Fruit fly (Drosophila melanogaster) whole organism, embryonic: ENCODE results near the gene CrebB.

ENCODE experiments used
- Adf1 ChIP-seq: fragments of 200-800 bp; sonication (Bioruptor generic); IDR thresholded peaks from 2 replicates; pipeline ENCODE4 v1.3.6; 2022; ENCODE audit warnings: missing biosample characterization, missing genetic modification characterization
- BtbVII ChIP-seq: fragments of 200-800 bp; sonication (Bioruptor generic); optimal IDR thresholded peaks from 3 replicates; lab custom pipeline; 2017; ENCODE audit warnings: missing biosample characterization, mild to moderate bottlenecking, missing genetic modification characterization
- C15 ChIP-seq: fragments of 200-800 bp; sonication (Bioruptor generic); IDR thresholded peaks from 3 replicates; pipeline ENCODE4 v1.3.6; 2022; ENCODE audit warnings: missing biosample characterization, missing genetic modification characterization
- CG10321 ChIP-seq: fragments of 200-800 bp; sonication (Bioruptor generic); IDR thresholded peaks from 2 replicates; pipeline ENCODE4 v1.3.6; 2022; ENCODE audit warnings: missing biosample characterization, missing genetic modification characterization
- CG12071 ChIP-seq: fragments of 200-800 bp; sonication (Bioruptor generic); optimal IDR thresholded peaks from 3 replicates; lab custom pipeline; 2018; ENCODE audit warnings: missing biosample characterization, mild to moderate bottlenecking, missing genetic modification characterization
- CG12236 ChIP-seq: fragments of 200-800 bp; sonication (Bioruptor generic); optimal IDR thresholded peaks from 2 replicates; lab custom pipeline; 2016; ENCODE audit warnings: missing biosample characterization, missing genetic modification characterization
- CG13894 ChIP-seq: fragments of 200-800 bp; sonication (Bioruptor generic); optimal IDR thresholded peaks from 3 replicates; lab custom pipeline; 2018; ENCODE audit warnings: missing biosample characterization, mild to moderate bottlenecking, missing genetic modification characterization, moderate library complexity
- CG14965 ChIP-seq: fragments of 200-800 bp; sonication (Bioruptor generic); optimal IDR thresholded peaks from 2 replicates; lab custom pipeline; 2016; ENCODE audit warnings: missing biosample characterization, missing genetic modification characterization, borderline replicate concordance
- CG1529 ChIP-seq: fragments of 200-800 bp; sonication (Bioruptor generic); optimal IDR thresholded peaks from 3 replicates; lab custom pipeline; 2018; ENCODE audit warnings: missing biosample characterization, missing genetic modification characterization
- CG15514 ChIP-seq: fragments of 200-800 bp; sonication (Bioruptor generic); optimal IDR thresholded peaks from 3 replicates; lab custom pipeline; 2017; ENCODE audit warnings: missing biosample characterization, missing genetic modification characterization, mild to moderate bottlenecking, moderate library complexity, missing genetic modification reagents
- CG1602 ChIP-seq: fragments of 200-800 bp; sonication (Bioruptor generic); optimal IDR thresholded peaks from 3 replicates; lab custom pipeline; 2016; ENCODE audit warnings: missing biosample characterization, missing genetic modification characterization
- CG16815 ChIP-seq: fragments of 200-800 bp; sonication (Bioruptor generic); optimal IDR thresholded peaks from 3 replicates; lab custom pipeline; 2017; ENCODE audit warnings: missing biosample characterization, mild to moderate bottlenecking, missing genetic modification characterization
- CG17568 ChIP-seq: fragments of 200-800 bp; sonication (Bioruptor generic); optimal IDR thresholded peaks from 2 replicates; lab custom pipeline; 2018; ENCODE audit warnings: missing biosample characterization, mild to moderate bottlenecking, missing genetic modification characterization, moderate library complexity
- CG2116 ChIP-seq: fragments of 200-800 bp; sonication (Bioruptor generic); optimal IDR thresholded peaks from 3 replicates; lab custom pipeline; 2018; ENCODE audit warnings: missing biosample characterization, mild to moderate bottlenecking, missing genetic modification characterization
- CG32532 ChIP-seq: fragments of 200-800 bp; sonication (Bioruptor generic); IDR thresholded peaks from 2 replicates; pipeline ENCODE4 v1.3.6; 2022; ENCODE audit warnings: missing biosample characterization, missing genetic modification characterization
- CG7357 ChIP-seq: fragments of 200-800 bp; sonication (Bioruptor generic); IDR thresholded peaks from 3 replicates; pipeline ENCODE4 v1.3.6; 2022; ENCODE audit warnings: missing biosample characterization, missing genetic modification characterization
- CG7745 ChIP-seq: fragments of 200-800 bp; sonication (Bioruptor generic); optimal IDR thresholded peaks from 2 replicates; lab custom pipeline; 2018; ENCODE audit warnings: missing biosample characterization, mild to moderate bottlenecking, missing genetic modification characterization, moderate library complexity
- CG8388 ChIP-seq: fragments of 200-800 bp; sonication (Bioruptor generic); optimal IDR thresholded peaks from 2 replicates; lab custom pipeline; 2019; ENCODE audit warnings: missing biosample characterization, mild to moderate bottlenecking, missing genetic modification characterization, moderate library complexity
- CG9609 ChIP-seq: fragments of 200-800 bp; sonication (Bioruptor generic); optimal IDR thresholded peaks from 3 replicates; lab custom pipeline; 2016; ENCODE audit warnings: missing biosample characterization, missing genetic modification characterization
- Dbx ChIP-seq: fragments of 200-800 bp; sonication (Bioruptor generic); IDR thresholded peaks from 3 replicates; pipeline ENCODE4 v1.3.6; 2022; ENCODE audit warnings: missing biosample characterization, missing genetic modification characterization
- ERR ChIP-seq: fragments of 200-800 bp; sonication (Bioruptor generic); optimal IDR thresholded peaks from 2 replicates; lab custom pipeline; 2016; ENCODE audit warnings: missing biosample characterization, missing genetic modification characterization
- Ets65A ChIP-seq: fragments of 200-800 bp; sonication (Bioruptor generic); peaks from one replicate; lab custom pipeline; 2016; ENCODE audit warnings: missing biosample characterization, missing genetic modification characterization
- Fer2 ChIP-seq: fragments of 200-800 bp; sonication (Bioruptor generic); optimal IDR thresholded peaks from 2 replicates; lab custom pipeline; 2018; ENCODE audit warnings: missing biosample characterization, mild to moderate bottlenecking, missing genetic modification characterization, moderate library complexity
- HmgZ ChIP-seq: fragments of 200-800 bp; sonication (Bioruptor generic); optimal IDR thresholded peaks from 2 replicates; lab custom pipeline; 2018; ENCODE audit warnings: missing biosample characterization, mild to moderate bottlenecking, missing genetic modification characterization
- Hr3 ChIP-seq: fragments of 200-800 bp; sonication (Bioruptor generic); optimal IDR thresholded peaks from 3 replicates; lab custom pipeline; 2016; ENCODE audit warnings: missing biosample characterization, missing genetic modification characterization
- Jarid2 ChIP-seq: fragments of 200-800 bp; sonication (Bioruptor generic); optimal IDR thresholded peaks from 3 replicates; lab custom pipeline; 2017; ENCODE audit warnings: mild to moderate bottlenecking, missing biosample characterization, missing genetic modification reagents, missing genetic modification characterization
- Kr ChIP-seq: fragments of 200-800 bp; sonication (Bioruptor generic); optimal IDR thresholded peaks from 2 replicates; lab custom pipeline; 2017; ENCODE audit warnings: missing biosample characterization, mild to moderate bottlenecking, missing genetic modification characterization
- Lhr ChIP-seq: fragments of 200-800 bp; sonication (Bioruptor generic); optimal IDR thresholded peaks from 3 replicates; lab custom pipeline; 2017; ENCODE audit warnings: mild to moderate bottlenecking, missing biosample characterization, missing genetic modification reagents, missing genetic modification characterization
- NC2α ChIP-seq: fragments of 200-800 bp; sonication (Bioruptor generic); optimal IDR thresholded peaks from 2 replicates; lab custom pipeline; 2016; ENCODE audit warnings: missing biosample characterization, missing genetic modification characterization
- Nf-YA ChIP-seq: fragments of 200-800 bp; sonication (Bioruptor generic); IDR thresholded peaks from 2 replicates; pipeline ENCODE4 v1.3.6; 2022; ENCODE audit warnings: missing biosample characterization, missing genetic modification characterization
- Optix ChIP-seq: fragments of 200-800 bp; sonication (Bioruptor generic); IDR thresholded peaks from 3 replicates; pipeline ENCODE4 v1.3.6; 2022; ENCODE audit warnings: missing biosample characterization, missing genetic modification characterization
- Pdp1 ChIP-seq, 2 experiments: fragments of 200-800 bp; sonication (Bioruptor generic); optimal IDR thresholded peaks; 3 replicates each; lab custom pipeline; 2016; ENCODE audit warnings: missing biosample characterization in 2 of 2, missing genetic modification characterization in 2 of 2, mild to moderate bottlenecking in 1 of 2, moderate library complexity in 1 of 2
- Sry-δ ChIP-seq: fragments of 200-800 bp; sonication (Bioruptor generic); optimal IDR thresholded peaks from 2 replicates; lab custom pipeline; 2016; ENCODE audit warnings: missing biosample characterization, missing genetic modification characterization
- ara ChIP-seq: fragments of 200-800 bp; sonication (Bioruptor generic); IDR thresholded peaks from 2 replicates; pipeline ENCODE4 v1.3.6; 2022; ENCODE audit warnings: missing biosample characterization, missing genetic modification characterization
- btn ChIP-seq: fragments of 200-800 bp; sonication (Bioruptor generic); optimal IDR thresholded peaks from 2 replicates; lab custom pipeline; 2016; ENCODE audit warnings: missing biosample characterization, missing genetic modification characterization
- danr ChIP-seq: fragments of 200-800 bp; sonication (Bioruptor generic); IDR thresholded peaks from 2 replicates; pipeline ENCODE4 v1.3.6; 2022; ENCODE audit warnings: missing biosample characterization, missing genetic modification characterization
- disco-r ChIP-seq: fragments of 200-800 bp; sonication (Bioruptor generic); optimal IDR thresholded peaks from 2 replicates; lab custom pipeline; 2016; ENCODE audit warnings: missing biosample characterization, missing genetic modification characterization
- fd102C ChIP-seq: fragments of 200-800 bp; sonication (Bioruptor generic); optimal IDR thresholded peaks from 2 replicates; lab custom pipeline; 2018; ENCODE audit warnings: missing biosample characterization, mild to moderate bottlenecking, missing genetic modification characterization, moderate library complexity
- fd3F ChIP-seq: fragments of 200-800 bp; sonication (Bioruptor generic); optimal IDR thresholded peaks from 2 replicates; lab custom pipeline; 2018; ENCODE audit warnings: missing biosample characterization, mild to moderate bottlenecking, missing genetic modification characterization, moderate library complexity
- fd96Cb ChIP-seq: fragments of 200-800 bp; sonication (Bioruptor generic); optimal IDR thresholded peaks from 2 replicates; lab custom pipeline; 2018; ENCODE audit warnings: missing biosample characterization, mild to moderate bottlenecking, missing genetic modification characterization, moderate library complexity
- gem ChIP-seq: fragments of 200-800 bp; sonication (Bioruptor generic); optimal IDR thresholded peaks from 2 replicates; lab custom pipeline; 2019; ENCODE audit warnings: missing biosample characterization, mild to moderate bottlenecking, missing genetic modification characterization, moderate library complexity
- gro ChIP-seq: fragments of 200-800 bp; sonication (Bioruptor generic); optimal IDR thresholded peaks from 2 replicates; lab custom pipeline; 2016; ENCODE audit warnings: missing biosample characterization, missing genetic modification characterization
- gsb ChIP-seq: fragments of 200-800 bp; sonication (Bioruptor generic); IDR thresholded peaks from 2 replicates; pipeline ENCODE4 v1.3.6; 2022; ENCODE audit warnings: missing biosample characterization, missing genetic modification characterization
- inv ChIP-seq: fragments of 200-800 bp; sonication (Bioruptor generic); IDR thresholded peaks from 2 replicates; pipeline ENCODE4 v1.3.6; 2022; ENCODE audit warnings: missing biosample characterization, missing genetic modification characterization; ENCODE audit not compliant: partially characterized antibody
- lab ChIP-seq: fragments of 200-800 bp; sonication (Bioruptor generic); optimal IDR thresholded peaks from 3 replicates; lab custom pipeline; 2017; ENCODE audit warnings: missing biosample characterization, missing genetic modification characterization, mild to moderate bottlenecking, moderate library complexity, missing genetic modification reagents
- lilli ChIP-seq: fragments of 200-800 bp; sonication (Bioruptor generic); optimal IDR thresholded peaks from 3 replicates; lab custom pipeline; 2016; ENCODE audit warnings: missing biosample characterization, missing genetic modification characterization
- pzg ChIP-seq: fragments of 200-800 bp; sonication (Bioruptor generic); optimal IDR thresholded peaks from 3 replicates; lab custom pipeline; 2018; ENCODE audit warnings: missing biosample characterization, mild to moderate bottlenecking, missing genetic modification characterization, moderate library complexity
- repo ChIP-seq: fragments of 200-800 bp; sonication (Bioruptor generic); optimal IDR thresholded peaks from 2 replicates; lab custom pipeline; 2016; ENCODE audit warnings: missing biosample characterization, missing genetic modification characterization
- sima ChIP-seq: fragments of 200-800 bp; sonication (Bioruptor generic); optimal IDR thresholded peaks from 2 replicates; lab custom pipeline; 2016; ENCODE audit warnings: missing biosample characterization, missing genetic modification characterization
- tgo ChIP-seq: fragments of 200-800 bp; sonication (Bioruptor generic); IDR thresholded peaks from 3 replicates; pipeline ENCODE4 v1.3.6; 2022; ENCODE audit warnings: missing biosample characterization, missing genetic modification characterization
- unpg ChIP-seq: fragments of 200-800 bp; sonication (Bioruptor generic); optimal IDR thresholded peaks from 3 replicates; lab custom pipeline; 2018; ENCODE audit warnings: missing biosample characterization, mild to moderate bottlenecking, missing genetic modification characterization, moderate library complexity
- wek ChIP-seq: fragments of 200-800 bp; sonication (Bioruptor generic); optimal IDR thresholded peaks from 3 replicates; lab custom pipeline; 2018; ENCODE audit warnings: missing biosample characterization, mild to moderate bottlenecking, missing genetic modification characterization, moderate library complexity

CrebB gene

dm6 chrX:18407394-18407721, 41.2 kb downstream of the CrebB start (continued):
- TF ChIP-seq repo, result no peak
- TF ChIP-seq Hr3 (GFP tag; lab: Kevin White, UChicago), result no peak
- peak in 1 of 2 experiments; percentile 31 for TF ChIP-seq Pdp1 (GFP tag; optimal IDR thresholded peaks at IDR 0.05; lab: Kevin White, UChicago)
- TF ChIP-seq pzg (GFP tag; lab: Kevin White, UChicago), result no peak
- no peak for TF ChIP-seq CG7357 (GFP tag; lab: Robert Waterston, UW)
- peak; percentile 82 for TF ChIP-seq Ets65A (GFP tag; lab: Kevin White, UChicago)
- no peak for TF ChIP-seq CG7745 (tag; lab: Kevin White, UChicago)
- peak; percentile 58 for TF ChIP-seq unpg (GFP tag; lab: Kevin White, UChicago)
- TF ChIP-seq fd102C (GFP tag; lab: Kevin White, UChicago), result no peak
- no peak for TF ChIP-seq disco-r (GFP tag; lab: Kevin White, UChicago)
- TF ChIP-seq gsb (GFP tag; lab: Robert Waterston, UW), result no peak
- no peak for TF ChIP-seq CG10321 (GFP tag; lab: Robert Waterston, UW)
- TF ChIP-seq gem (tag; lab: Kevin White, UChicago), result peak; percentile 61
- no peak for TF ChIP-seq gro
- no peak for TF ChIP-seq CG12071 (GFP tag; lab: Kevin White, UChicago)
- no peak for TF ChIP-seq danr (GFP tag; lab: Robert Waterston, UW)
- TF ChIP-seq Optix (GFP tag; lab: Robert Waterston, UW), result no peak
- TF ChIP-seq ara, result no peak
- TF ChIP-seq lab (GFP tag; lab: Kevin White, UChicago), result peak; percentile 27
- TF ChIP-seq BtbVII (GFP tag; lab: Kevin White, UChicago), result no peak
- TF ChIP-seq tgo (GFP tag; lab: Robert Waterston, UW), result no peak
- TF ChIP-seq fd96Cb (tag; lab: Kevin White, UChicago), result no peak
- no peak for TF ChIP-seq CG12236
- peak; percentile 16 for TF ChIP-seq ERR
- no peak for TF ChIP-seq fd3F (GFP tag; lab: Kevin White, UChicago)
- TF ChIP-seq Jarid2, result no peak
- TF ChIP-seq CG14965 (GFP tag; lab: Kevin White, UChicago), result no peak
- no peak for TF ChIP-seq inv
- no peak for TF ChIP-seq Nf-YA (GFP tag; lab: Robert Waterston, UW)
- TF ChIP-seq CG16815, result no peak
- TF ChIP-seq HmgZ (tag; lab: Kevin White, UChicago), result peak; percentile 5
- TF ChIP-seq Kr (GFP tag; lab: Kevin White, UChicago), result no peak
- no peak for TF ChIP-seq CG15514 (GFP tag; lab: Kevin White, UChicago)
- TF ChIP-seq wek, result no peak
- TF ChIP-seq CG17568 (GFP tag; lab: Kevin White, UChicago), result no peak
- TF ChIP-seq NC2α (GFP tag; lab: Kevin White, UChicago), result no peak
- peak; percentile 26; the same call in 1 of the 2 replicates for TF ChIP-seq CG32532 (GFP tag; lab: Robert Waterston, UW)
- no peak for TF ChIP-seq C15 (GFP tag; lab: Robert Waterston, UW)
- no peak for TF ChIP-seq Sry-δ (GFP tag; lab: Kevin White, UChicago)
- TF ChIP-seq Lhr (GFP tag; lab: Kevin White, UChicago), result no peak
- TF ChIP-seq Fer2 (tag; lab: Kevin White, UChicago), result no peak
- TF ChIP-seq CG8388 (GFP tag; lab: Kevin White, UChicago), result peak; percentile 2
- peak; percentile 1 for TF ChIP-seq CG9609 (GFP tag; lab: Kevin White, UChicago)
- TF ChIP-seq sima (GFP tag; lab: Kevin White, UChicago), result no peak
- TF ChIP-seq Adf1, result no peak
- TF ChIP-seq Dbx (GFP tag; lab: Robert Waterston, UW), result 0 out of 3 replicates have a peak, but pooled peaks have one; percentile 43
- TF ChIP-seq lilli (GFP tag; lab: Kevin White, UChicago), result peak; percentile 13
- TF ChIP-seq CG1602, result no peak
- TF ChIP-seq CG2116 (GFP tag; lab: Kevin White, UChicago), result peak; percentile 4
- TF ChIP-seq CG1529 (GFP tag; lab: Kevin White, UChicago), result no peak
- no peak for TF ChIP-seq btn (GFP tag; lab: Kevin White, UChicago)
- TF ChIP-seq CG13894 (tag; lab: Kevin White, UChicago), result no peak
